Fruit fly (Drosophila melanogaster): Measurements from ENCODE around the gene CG17271.

Gene CG17271

DNA sequence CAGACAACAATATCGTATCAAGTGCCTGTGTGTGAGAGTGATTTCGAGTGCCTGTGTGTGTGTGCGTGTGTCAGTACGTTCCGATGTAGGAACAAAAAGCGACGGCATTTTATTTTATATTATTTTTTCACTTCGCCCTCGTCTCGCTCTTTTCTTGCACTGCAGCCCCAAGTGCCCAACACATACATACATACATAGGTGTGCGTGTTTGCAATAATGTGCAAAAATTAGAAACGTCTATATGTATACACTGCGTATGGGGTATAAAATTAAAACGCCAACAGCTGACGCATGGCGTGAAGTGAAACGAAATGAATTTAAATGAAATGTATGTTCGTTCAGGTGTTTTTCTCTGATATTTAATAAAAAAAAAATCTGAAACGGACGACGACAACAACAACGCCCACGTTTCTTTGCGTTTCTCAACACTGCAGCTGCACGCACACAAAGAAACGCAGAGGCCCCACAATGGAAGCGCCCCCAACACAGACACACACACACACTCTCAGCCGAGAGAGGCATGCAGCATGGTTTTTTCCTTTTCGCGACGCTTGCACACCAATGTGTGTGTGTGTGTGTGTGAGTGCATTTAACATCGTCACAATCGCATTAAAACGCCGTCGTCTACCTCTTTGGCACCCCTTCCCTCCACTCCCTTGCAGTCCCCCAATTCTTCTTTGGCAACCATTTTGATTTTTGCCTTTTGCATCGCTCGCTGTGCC lies 37.8 kb downstream of the CG17271 start (continued):
- TF ChIP-seq hkb (optimal IDR thresholded peaks at IDR 0.05) (no peak), hkb (GFP tag; IDR thresholded peaks at IDR 0.05) (no peak), B-H2 (GFP tag; optimal IDR thresholded peaks at IDR 0.05) (no peak), nom (GFP tag; optimal IDR thresholded peaks at IDR 0.05) (peak; percentile 13), C15 (GFP tag; IDR thresholded peaks at IDR 0.05) (no peak), maf-S (GFP tag; optimal IDR thresholded peaks at IDR 0.05) (no peak), CG2116 (GFP tag; optimal IDR thresholded peaks at IDR 0.05) (no peak), CG13424 (tag; optimal IDR thresholded peaks at IDR 0.05) (no peak), esg (GFP tag; conservative IDR thresholded peaks at IDR 0.05) (no peak), E2f2 (GFP tag; IDR thresholded peaks at IDR 0.05) (no peak), lbe (GFP tag; optimal IDR thresholded peaks at IDR 0.05) (peak; percentile 22), Dll (GFP tag; IDR thresholded peaks at IDR 0.05; ENCODE audit: partially characterized antibody) (no peak), CG1832 (GFP tag; optimal IDR thresholded peaks at IDR 0.05) (no peak), Stat92E (GFP tag; optimal IDR thresholded peaks at IDR 0.05) (no peak), GATAe (GFP tag; conservative IDR thresholded peaks at IDR 0.05) (no peak), sens (GFP tag) (peak; percentile 28)

DNA sequence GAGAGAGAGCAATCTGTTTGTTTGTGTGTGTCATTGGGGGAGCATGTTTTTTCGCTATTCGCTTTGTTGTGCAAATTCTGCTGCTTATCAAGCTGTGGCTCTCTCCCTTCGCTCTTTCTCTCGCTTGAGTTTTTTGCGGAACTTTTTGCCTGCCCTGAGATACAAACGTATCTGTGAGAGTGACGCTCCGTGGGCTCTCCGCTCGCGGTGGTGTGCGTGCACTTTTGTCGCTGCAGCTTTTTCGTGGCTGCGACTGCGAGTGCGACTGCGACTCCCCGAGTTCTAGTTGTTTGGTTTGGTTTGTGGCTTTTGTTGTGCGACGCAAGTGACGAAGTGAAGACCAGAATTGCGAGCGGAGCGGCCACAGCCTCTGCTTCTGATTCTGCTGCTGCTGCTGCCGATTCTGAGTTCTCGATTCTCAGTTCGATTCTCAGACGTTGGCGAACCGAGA lies 39.0 kb downstream of the CG17271 start:
- TF ChIP-seq Xrp1 (GFP tag; IDR thresholded peaks at IDR 0.05) (no peak), corto (GFP tag; optimal IDR thresholded peaks at IDR 0.05) (peak; percentile 40), CG6791 (GFP tag; IDR thresholded peaks at IDR 0.05; ENCODE audit: partially characterized antibody) (0 out of 3 replicates have a peak, but pooled peaks have one; percentile 7), HLHmδ (GFP tag; optimal IDR thresholded peaks at IDR 0.05) (no peak), lbe (GFP tag; optimal IDR thresholded peaks at IDR 0.05) (peak; percentile 83), nom (GFP tag; optimal IDR thresholded peaks at IDR 0.05) (peak; percentile 62), amos (GFP tag; IDR thresholded peaks at IDR 0.05; ENCODE audit: partially characterized antibody) (no peak), Trl (optimal IDR thresholded peaks at IDR 0.05) (peak; percentile 40 to 43), Trl (GFP tag; optimal IDR thresholded peaks at IDR 0.05) (no peak), BEAF-32 (GFP tag; optimal IDR thresholded peaks at IDR 0.05) (no peak), Drgx (GFP tag; IDR thresholded peaks at IDR 0.05) (peak; percentile 82), Adf1 (GFP tag; IDR thresholded peaks at IDR 0.05) (no peak)

DNA sequence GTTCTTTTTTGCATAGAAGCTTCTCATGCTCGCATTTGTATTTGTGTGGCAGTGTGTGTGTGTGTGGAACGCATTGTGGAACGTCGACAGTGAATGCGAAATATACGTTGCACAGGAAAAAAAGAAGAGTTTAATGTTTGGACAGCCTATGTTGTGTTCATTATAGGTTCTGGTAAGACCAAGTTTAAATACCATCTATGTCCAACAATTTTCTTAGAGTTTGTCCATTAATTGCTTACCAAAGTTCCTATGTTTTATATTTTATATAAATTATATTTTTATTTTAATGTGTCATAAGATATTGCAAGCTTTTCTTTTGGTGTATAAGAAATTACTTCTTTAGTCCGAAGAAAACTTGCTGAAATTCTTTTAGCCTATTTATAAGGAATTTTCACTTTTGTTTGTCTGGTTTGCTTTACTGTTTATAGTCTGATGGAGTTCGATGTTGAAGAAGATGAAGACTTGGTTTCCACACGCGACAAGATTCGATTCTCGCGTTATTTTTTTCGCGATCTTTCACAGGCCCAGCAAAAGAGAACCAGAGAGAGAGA lies 39.5 kb downstream of the CG17271 start:
- peak; percentile 73 for TF ChIP-seq Drgx (GFP tag; IDR thresholded peaks at IDR 0.05)
- no peak for TF ChIP-seq pzg (GFP tag; optimal IDR thresholded peaks at IDR 0.05)
- no peak for TF ChIP-seq sqz (GFP tag; optimal IDR thresholded peaks at IDR 0.05)
- no peak for TF ChIP-seq kni (GFP tag; optimal IDR thresholded peaks at IDR 0.05)
- peak; percentile 65 for TF ChIP-seq nom (GFP tag; optimal IDR thresholded peaks at IDR 0.05)
- TF ChIP-seq bsh (GFP tag; optimal IDR thresholded peaks at IDR 0.05): peak in 1 of 2 experiments; percentile 74
- TF ChIP-seq CG8290 (GFP tag; optimal IDR thresholded peaks at IDR 0.05): no peak
- no peak for TF ChIP-seq CG8290 (tag; optimal IDR thresholded peaks at IDR 0.05)
- TF ChIP-seq ham (GFP tag; IDR thresholded peaks at IDR 0.05): no peak

DNA sequence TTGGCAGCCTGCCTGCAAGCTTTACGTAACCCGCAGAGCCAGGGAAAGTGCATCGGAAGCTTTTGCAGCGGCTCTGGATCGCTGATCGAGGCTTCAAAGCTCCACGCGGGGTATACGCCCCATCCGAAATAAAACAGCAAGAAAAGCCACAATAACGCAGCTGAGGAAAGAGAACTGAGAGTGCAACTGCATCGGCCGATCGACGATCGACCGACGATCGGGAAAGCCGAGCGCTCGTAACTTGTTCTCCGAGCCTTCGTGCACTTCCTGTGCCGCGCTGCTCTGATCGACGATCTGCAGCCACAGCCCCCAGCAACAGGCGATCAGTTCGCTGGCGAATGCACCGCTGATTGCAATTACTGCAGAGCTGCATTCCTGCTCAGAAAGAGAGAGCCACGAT lies 41.7 kb downstream of the CG17271 start:
- TF ChIP-seq CG16813 (GFP tag; IDR thresholded peaks at IDR 0.05; ENCODE audit: partially characterized antibody) (0 out of 3 replicates have a peak, but pooled peaks have one; percentile 33), CG4360 (GFP tag; IDR thresholded peaks at IDR 0.05) (no peak), CG8478 (optimal IDR thresholded peaks at IDR 0.05) (peak; percentile 41), Doc2 (GFP tag; IDR thresholded peaks at IDR 0.05) (no peak), peb (GFP tag; IDR thresholded peaks at IDR 0.05) (no peak), Drgx (GFP tag; IDR thresholded peaks at IDR 0.05) (peak; percentile 83), CG9932 (GFP tag; IDR thresholded peaks at IDR 0.05) (no peak), hbn (GFP tag; IDR thresholded peaks at IDR 0.05; ENCODE audit: partially characterized antibody) (no peak), bsh (GFP tag; optimal IDR thresholded peaks at IDR 0.05) (peak in 1 of 2 experiments; percentile 56), Sin3A (optimal IDR thresholded peaks at IDR 0.05) (no peak), Lpt (GFP tag; optimal IDR thresholded peaks at IDR 0.05) (no peak), Chrac-16 (GFP tag; optimal IDR thresholded peaks at IDR 0.05) (no peak), cwo (GFP tag; optimal IDR thresholded peaks at IDR 0.05) (no peak), lbe (GFP tag; optimal IDR thresholded peaks at IDR 0.05) (peak; percentile 53), NC2β (GFP tag; optimal IDR thresholded peaks at IDR 0.05) (no peak), rib (GFP tag; IDR thresholded peaks at IDR 0.05) (no peak)
